Worm (Caenorhabditis elegans): ENCODE data around the gene T11F9.22.

The T11F9.22 gene

ce11 chrV:11513432-11513831 is 33.9 kb downstream of the T11F9.22 start, which contains the start of gene C55A6.3:
Gene C55A6.3, minus strand, starts transcription at chrV:11513532.
- no peak for TF ChIP-seq unc-62 (GFP tag; optimal IDR thresholded peaks at IDR 0.05)
- TF ChIP-seq nhr-76 (tag; optimal IDR thresholded peaks at IDR 0.05) = no peak
- TF ChIP-seq cnd-1 (tag; optimal IDR thresholded peaks at IDR 0.05) = no peak
- TF ChIP-seq elt-3 (tag; optimal IDR thresholded peaks at IDR 0.05) = no peak
- TF ChIP-seq elt-1 (tag; optimal IDR thresholded peaks at IDR 0.05; ENCODE audit: borderline replicate concordance, insufficient read depth) = no peak
- TF ChIP-seq snpc-4 (tag; optimal IDR thresholded peaks at IDR 0.05) = no peak
- TF ChIP-seq sem-2 (GFP tag; optimal IDR thresholded peaks at IDR 0.05) = no peak
- TF ChIP-seq pha-4 (tag; optimal IDR thresholded peaks at IDR 0.05) = no peak
- TF ChIP-seq M03D4.4 (tag; optimal IDR thresholded peaks at IDR 0.05) = no peak
- TF ChIP-seq lin-13 (tag; optimal IDR thresholded peaks at IDR 0.05) = no peak
- TF ChIP-seq ceh-43 (GFP tag; optimal IDR thresholded peaks at IDR 0.05) = no peak
- no peak for TF ChIP-seq ztf-11 (tag; optimal IDR thresholded peaks at IDR 0.05)
- TF ChIP-seq ceh-83 (GFP tag; optimal IDR thresholded peaks at IDR 0.05) = no peak
- TF ChIP-seq hlh-1 (tag; optimal IDR thresholded peaks at IDR 0.05) = no peak
- no peak for TF ChIP-seq blmp-1 (tag; optimal IDR thresholded peaks at IDR 0.05)
- TF ChIP-seq nhr-28 (tag; optimal IDR thresholded peaks at IDR 0.05) = no peak
- no peak for TF ChIP-seq zip-8 (tag; optimal IDR thresholded peaks at IDR 0.05)
- TF ChIP-seq mls-2 (tag; optimal IDR thresholded peaks at IDR 0.05) = no peak
- TF ChIP-seq nhr-12 (tag; optimal IDR thresholded peaks at IDR 0.05) = no peak
- TF ChIP-seq mep-1 (tag; optimal IDR thresholded peaks at IDR 0.05) = no peak

- no peak for TF ChIP-seq zip-8 (tag; optimal IDR thresholded peaks at IDR 0.05)
- TF ChIP-seq ceh-83 (GFP tag; optimal IDR thresholded peaks at IDR 0.05) = no peak
- TF ChIP-seq bed-3 (GFP tag; optimal IDR thresholded peaks at IDR 0.05) = no peak
- TF ChIP-seq M03D4.4 (tag; optimal IDR thresholded peaks at IDR 0.05) = no peak
- no peak for TF ChIP-seq cnd-1 (tag; optimal IDR thresholded peaks at IDR 0.05)
- no peak for TF ChIP-seq ceh-43 (GFP tag; optimal IDR thresholded peaks at IDR 0.05)
Observed at ce11 chrV:11514677-11515076, 35.2 kb downstream of the T11F9.22 start, which contains the start of gene C55A6.6. Gene C55A6.6, minus strand, starts transcription at chrV:11514737.

- TF ChIP-seq lin-32 (GFP tag; optimal IDR thresholded peaks at IDR 0.05) (no peak), pha-4 (tag; optimal IDR thresholded peaks at IDR 0.05) (no peak), nhr-2 (tag; optimal IDR thresholded peaks at IDR 0.05) (no peak), snpc-4 (tag; optimal IDR thresholded peaks at IDR 0.05) (no peak), tbx-8 (GFP tag; optimal IDR thresholded peaks at IDR 0.05) (no peak)
Observed at ce11 chrV:11515145-11515544, 35.6 kb downstream of the T11F9.22 start.

- TF ChIP-seq unc-62 (GFP tag; optimal IDR thresholded peaks at IDR 0.05) = no peak
- TF ChIP-seq tbx-8 (GFP tag; optimal IDR thresholded peaks at IDR 0.05) = no peak
- no peak for TF ChIP-seq ham-2 (GFP tag; optimal IDR thresholded peaks at IDR 0.05)
- no peak for TF ChIP-seq pha-4 (tag; optimal IDR thresholded peaks at IDR 0.05)
- TF ChIP-seq mab-5 (tag; optimal IDR thresholded peaks at IDR 0.05) = no peak
- no peak for TF ChIP-seq nhr-28 (tag; optimal IDR thresholded peaks at IDR 0.05)
- no peak for TF ChIP-seq lin-32 (GFP tag; optimal IDR thresholded peaks at IDR 0.05)
Observed at ce11 chrV:11516141-11516591, 36.7 kb downstream of the T11F9.22 start, which contains the start of gene sdz-8. Gene sdz-8, minus strand, starts transcription at chrV:11516191.

- TF ChIP-seq elt-1 (tag; optimal IDR thresholded peaks at IDR 0.05; ENCODE audit: borderline replicate concordance, insufficient read depth) (no peak), pha-4 (tag; optimal IDR thresholded peaks at IDR 0.05) (no peak), ceh-83 (GFP tag; optimal IDR thresholded peaks at IDR 0.05) (no peak), bed-3 (GFP tag; optimal IDR thresholded peaks at IDR 0.05) (no peak), ces-1 (GFP tag; optimal IDR thresholded peaks at IDR 0.05) (no peak), nhr-2 (tag; optimal IDR thresholded peaks at IDR 0.05) (no peak), lin-32 (GFP tag; optimal IDR thresholded peaks at IDR 0.05) (no peak), blmp-1 (tag; optimal IDR thresholded peaks at IDR 0.05) (no peak), zip-8 (tag; optimal IDR thresholded peaks at IDR 0.05) (no peak), drap-1 (GFP tag; optimal IDR thresholded peaks at IDR 0.05) (no peak), mep-1 (tag; optimal IDR thresholded peaks at IDR 0.05) (no peak), snpc-4 (tag; optimal IDR thresholded peaks at IDR 0.05) (no peak), M03D4.4 (tag; optimal IDR thresholded peaks at IDR 0.05) (no peak), sptf-1 (tag; optimal IDR thresholded peaks at IDR 0.05) (no peak), nhr-237 (tag; optimal IDR thresholded peaks at IDR 0.05) (no peak), elt-3 (tag; optimal IDR thresholded peaks at IDR 0.05) (no peak), sem-2 (GFP tag; optimal IDR thresholded peaks at IDR 0.05) (no peak)
Observed at ce11 chrV:11517789-11518188, 38.3 kb downstream of the T11F9.22 start, which contains the start of gene C55A6.4. Gene C55A6.4, minus strand, starts transcription at chrV:11517889.

Measured in whole organism, mixed stage, embryonic.